Worm (Caenorhabditis elegans) whole organism, midembryonic: Measurements from ENCODE around the gene C45G7.13.

Source experiments
- T22C8.4 ChIP-seq: fragments of 200-800 bp; sonication (Bioruptor generic); IDR thresholded peaks from 2 replicates; pipeline ENCODE4 v1.3.6; 2022; ENCODE audit warnings: missing genetic modification characterization, missing compliant biosample characterization
- cog-1 ChIP-seq: sonication (generic microtip); optimal IDR thresholded peaks from 2 replicates; lab custom pipeline; 2016; ENCODE audit warnings: missing genetic modification characterization, missing compliant biosample characterization
- flt-1 ChIP-seq: fragments of 200-800 bp; sonication (Bioruptor generic); IDR thresholded peaks from 2 replicates; pipeline ENCODE4 v1.3.6; 2022; ENCODE audit warnings: missing genetic modification characterization, missing compliant biosample characterization
- klf-2 ChIP-seq: fragments of 200-800 bp; sonication (Bioruptor generic); conservative IDR thresholded peaks from 2 replicates; pipeline ENCODE4 v1.3.6; 2022; ENCODE audit warnings: missing genetic modification reagents, missing genetic modification characterization, missing compliant biosample characterization
- med-1 ChIP-seq: sonication (generic microtip); optimal IDR thresholded peaks from 2 replicates; lab custom pipeline; 2017; ENCODE audit warnings: missing genetic modification characterization, mild to moderate bottlenecking, missing compliant biosample characterization, antibody characterized with exemption, missing genetic modification reagents; ENCODE audit not compliant: insufficient read depth
- ref-1 ChIP-seq: fragments of 200-800 bp; sonication (Bioruptor generic); conservative IDR thresholded peaks from 2 replicates; pipeline ENCODE4 v1.3.6; 2022; ENCODE audit warnings: missing genetic modification reagents, missing genetic modification characterization, missing compliant biosample characterization
- tab-1 ChIP-seq: fragments of 200-800 bp; sonication (Bioruptor generic); IDR thresholded peaks from 2 replicates; pipeline ENCODE4 v1.3.6; 2022; ENCODE audit warnings: missing genetic modification characterization, missing compliant biosample characterization
- ztf-23 ChIP-seq: fragments of 200-800 bp; sonication (Bioruptor generic); IDR thresholded peaks from 2 replicates; pipeline ENCODE4 v1.3.6; 2022; ENCODE audit warnings: missing genetic modification reagents, missing genetic modification characterization, missing compliant biosample characterization
- ztf-29 ChIP-seq: fragments of 200-800 bp; sonication (Bioruptor generic); IDR thresholded peaks from 2 replicates; pipeline ENCODE4 v1.3.6; 2022; ENCODE audit warnings: missing genetic modification reagents, missing genetic modification characterization, missing compliant biosample characterization

Gene C45G7.13

DNA sequence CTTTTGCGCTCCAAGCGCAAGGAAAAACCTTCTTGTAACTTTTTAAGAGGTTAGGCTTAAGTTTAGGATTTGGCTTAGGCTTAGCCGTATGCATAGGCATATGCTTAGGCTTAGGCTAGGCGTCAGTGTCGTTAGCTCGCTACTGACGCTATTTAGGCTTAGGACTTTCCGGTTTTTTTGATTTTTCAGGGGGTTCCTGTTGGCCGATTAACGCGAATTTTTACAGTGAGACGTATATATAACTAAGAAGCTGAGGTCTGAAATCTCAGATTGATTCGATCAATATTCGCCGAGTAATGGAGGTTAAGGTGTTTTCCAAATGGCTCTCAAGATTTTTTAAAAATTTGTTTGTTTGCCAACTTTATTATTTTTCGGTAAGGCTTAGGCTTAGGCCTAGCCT is 43.4 kb downstream of the C45G7.13 start:
- no peak for TF ChIP-seq ref-1 (GFP tag; lab: Robert Waterston, UW)
- TF ChIP-seq tab-1 (GFP tag; lab: Robert Waterston, UW): no peak
- TF ChIP-seq cog-1 (tag; lab: Kevin White, UChicago): no peak
- TF ChIP-seq T22C8.4: no peak
- TF ChIP-seq klf-2 (GFP tag; lab: Robert Waterston, UW): no peak
- TF ChIP-seq ztf-29: no peak
- TF ChIP-seq med-1 (GFP tag; lab: Kevin White, UChicago): no peak
- no peak for TF ChIP-seq ztf-23 (GFP tag; lab: Robert Waterston, UW)
- TF ChIP-seq flt-1 (GFP tag; lab: Robert Waterston, UW): no peak

DNA sequence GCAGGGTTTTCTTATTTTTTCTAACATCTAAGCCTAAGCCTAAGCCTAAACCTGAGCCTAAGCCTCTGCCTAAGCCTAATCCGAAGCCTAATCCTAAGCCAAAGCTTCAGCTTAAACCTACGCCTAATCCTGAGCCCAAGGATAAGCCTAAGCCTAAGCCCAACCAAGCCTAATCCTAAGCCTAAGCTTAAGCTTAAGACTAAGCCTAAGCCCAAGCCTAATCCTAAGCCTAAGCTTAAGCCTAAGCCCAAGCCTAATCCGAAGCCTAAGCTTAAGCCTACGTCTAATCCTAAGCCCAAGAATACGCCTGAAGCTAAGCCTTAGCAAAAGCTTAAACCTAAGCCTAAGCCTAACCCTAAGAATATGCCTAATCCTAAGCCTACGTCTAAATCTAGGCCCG is 47.8 kb downstream of the C45G7.13 start:
- TF ChIP-seq ztf-29 (peak; percentile 7; the same call in 1 of the 2 replicates), med-1 (GFP tag; lab: Kevin White, UChicago) (no peak)

DNA sequence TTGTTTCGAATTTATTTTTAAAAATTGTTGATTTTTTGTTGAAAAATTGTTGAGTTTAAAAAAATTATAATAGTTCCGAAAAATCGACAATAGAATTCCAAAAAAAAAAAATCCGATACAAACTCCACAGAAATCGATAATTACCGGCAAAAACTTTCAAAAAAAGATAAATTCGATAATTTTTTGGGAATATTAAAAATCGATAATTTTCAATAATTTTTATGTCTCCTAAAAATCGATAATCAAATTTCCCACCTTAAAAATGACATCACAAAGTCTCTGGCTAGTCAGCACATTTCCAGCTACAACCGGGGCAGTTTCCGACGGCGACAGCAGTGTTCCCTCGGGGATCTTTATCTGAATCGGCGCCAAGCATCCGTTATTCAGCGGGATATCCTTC is 50.5 kb downstream of the C45G7.13 start:
- TF ChIP-seq T22C8.4 (0 out of 2 replicates have a peak, but pooled peaks have one; percentile 42), klf-2 (GFP tag; lab: Robert Waterston, UW) (no peak)

DNA sequence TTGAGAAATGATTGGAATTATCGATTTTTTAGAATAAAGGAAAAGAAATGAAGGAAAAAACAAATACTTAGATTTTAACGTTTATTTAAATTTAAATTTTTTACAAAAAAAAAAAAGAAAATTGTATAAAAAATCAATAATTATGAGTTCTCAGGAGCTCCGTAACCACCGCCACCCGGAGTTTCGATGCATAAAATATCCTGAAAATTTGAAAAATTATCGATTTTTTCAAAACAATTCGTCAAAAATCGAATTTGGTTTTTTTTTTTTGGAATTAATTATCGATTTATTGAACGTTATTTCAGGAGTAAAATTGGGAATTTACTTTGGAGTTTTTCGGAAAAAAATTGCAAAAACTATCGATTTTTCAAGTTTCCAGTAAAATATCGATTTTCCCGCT is 51.7 kb downstream of the C45G7.13 start, which contains the start of gene Y38F2AR.10:
Gene Y38F2AR.10 (minus strand): TSS at position 101 of the 400 bp plus-strand sequence.
- TF ChIP-seq T22C8.4 (peak; percentile 46), ref-1 (GFP tag; lab: Robert Waterston, UW) (no peak), ztf-29 (no peak), klf-2 (GFP tag; lab: Robert Waterston, UW) (no peak), cog-1 (tag; lab: Kevin White, UChicago) (no peak), flt-1 (GFP tag; lab: Robert Waterston, UW) (no peak), tab-1 (GFP tag; lab: Robert Waterston, UW) (no peak), ztf-23 (GFP tag; lab: Robert Waterston, UW) (no peak)

DNA sequence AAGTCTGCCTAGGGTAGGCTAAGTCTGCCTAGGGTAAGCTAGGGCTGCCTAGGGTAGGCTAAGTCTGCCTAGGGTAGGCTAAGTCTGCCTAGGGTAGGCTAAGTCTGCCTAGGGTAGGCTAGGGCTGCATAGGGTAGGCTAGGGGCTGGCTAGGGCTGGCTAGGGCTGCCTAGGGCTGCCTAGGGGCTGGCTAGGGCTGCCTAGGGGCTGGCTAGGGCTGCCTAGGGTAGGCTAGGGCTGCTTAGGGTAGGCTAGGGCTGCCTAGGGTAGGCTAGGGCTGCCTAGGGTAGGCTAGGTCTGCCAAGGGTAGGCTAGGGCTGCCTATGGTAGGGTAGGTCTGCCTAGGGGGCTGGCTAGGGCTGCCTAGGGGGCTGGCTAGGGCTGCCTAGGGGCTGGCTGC is 52.8 kb downstream of the C45G7.13 start:
- no peak for TF ChIP-seq ref-1 (GFP tag; lab: Robert Waterston, UW)
- no peak for TF ChIP-seq T22C8.4
- TF ChIP-seq ztf-29: no peak
- TF ChIP-seq cog-1 (tag; lab: Kevin White, UChicago): no peak
- no peak for TF ChIP-seq med-1 (GFP tag; lab: Kevin White, UChicago)
- 0 out of 2 replicates have a peak, but pooled peaks have one; percentile 56 for TF ChIP-seq tab-1 (GFP tag; lab: Robert Waterston, UW)
- TF ChIP-seq flt-1 (GFP tag; lab: Robert Waterston, UW): 0 out of 2 replicates have a peak, but pooled peaks have one; percentile 37
- 0 out of 2 replicates have a peak, but pooled peaks have one; percentile 35 for TF ChIP-seq ztf-23 (GFP tag; lab: Robert Waterston, UW)
- TF ChIP-seq klf-2 (GFP tag; lab: Robert Waterston, UW): no peak

DNA sequence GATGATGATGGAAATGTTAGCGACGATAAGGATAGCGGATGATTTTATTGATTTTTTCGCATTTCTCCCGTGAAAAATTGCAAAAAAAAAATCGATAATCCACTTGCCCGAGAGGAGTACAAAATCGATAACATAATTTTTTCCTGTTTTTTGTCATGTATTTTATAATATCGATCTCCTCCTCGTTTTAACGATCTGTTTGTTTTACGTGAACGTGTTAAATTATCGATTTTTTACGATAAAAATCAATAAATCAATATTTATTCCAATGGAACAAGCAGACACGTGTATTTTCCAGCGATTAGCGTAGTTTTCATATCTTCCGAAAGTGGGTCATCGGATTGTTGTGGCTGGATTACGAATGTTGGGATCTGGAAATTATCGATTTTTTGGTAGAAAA is 55.1 kb downstream of the C45G7.13 start:
- TF ChIP-seq klf-2 (GFP tag; lab: Robert Waterston, UW) (no peak), ztf-23 (GFP tag; lab: Robert Waterston, UW) (no peak), T22C8.4 (peak; percentile 80), flt-1 (GFP tag; lab: Robert Waterston, UW) (no peak)

DNA sequence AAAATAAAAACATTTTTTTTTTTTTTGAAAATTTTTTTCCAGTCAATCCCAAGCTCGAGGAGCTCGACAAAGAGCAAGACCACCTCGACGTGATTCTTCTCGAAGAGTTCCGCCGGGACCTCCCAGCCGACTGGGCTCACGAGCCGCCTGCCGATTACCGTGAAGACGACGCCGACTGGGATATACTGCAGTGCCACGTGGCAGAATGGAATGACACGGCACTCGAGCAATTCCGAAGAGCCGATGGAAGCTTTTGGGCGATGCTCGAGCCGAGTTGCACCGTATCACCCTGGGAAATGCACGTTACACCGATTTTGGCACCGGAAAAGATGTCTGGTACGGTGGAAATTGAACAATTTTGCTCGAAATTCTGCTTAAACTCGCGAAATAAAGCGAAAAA is 58.1 kb downstream of the C45G7.13 start:
- TF ChIP-seq tab-1 (GFP tag; lab: Robert Waterston, UW): no peak
- no peak for TF ChIP-seq T22C8.4
- TF ChIP-seq ref-1 (GFP tag; lab: Robert Waterston, UW): no peak
- no peak for TF ChIP-seq klf-2 (GFP tag; lab: Robert Waterston, UW)
- no peak for TF ChIP-seq flt-1 (GFP tag; lab: Robert Waterston, UW)

DNA sequence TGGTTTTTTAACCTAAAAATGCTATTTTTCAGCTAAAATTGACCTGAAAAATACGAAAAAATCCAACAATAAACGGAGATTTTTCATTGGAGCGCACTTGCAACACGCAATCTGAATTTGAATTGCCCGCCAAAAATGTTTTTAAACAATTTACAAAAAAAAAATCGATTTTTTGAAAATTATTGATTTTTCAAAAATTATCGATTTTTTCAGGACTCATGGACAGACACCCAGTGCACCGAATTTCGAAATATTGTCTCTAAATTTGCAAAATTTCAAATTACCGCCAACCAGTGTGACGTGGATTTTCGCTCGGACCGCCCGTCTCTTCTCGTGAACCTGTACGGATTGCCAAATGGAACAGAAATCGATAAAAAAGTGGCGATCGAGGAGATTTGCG is 59.3 kb downstream of the C45G7.13 start:
- peak; percentile 83 for TF ChIP-seq T22C8.4
- TF ChIP-seq ztf-23 (GFP tag; lab: Robert Waterston, UW): no peak
